Worm (Caenorhabditis elegans): ENCODE results near the gene F21A3.4.

The F21A3.4 gene

ce11 chrV:15553869-15554268 is 17.4 kb downstream of the F21A3.4 start (continued):
- TF ChIP-seq F10B5.3 (tag; optimal IDR thresholded peaks at IDR 0.05) (no peak), snpc-1.2 (GFP tag; IDR thresholded peaks at IDR 0.05) (peak; percentile 72; the same call in 1 of the 2 replicates), set-16 (GFP tag; IDR thresholded peaks at IDR 0.05) (no peak)

DNA sequence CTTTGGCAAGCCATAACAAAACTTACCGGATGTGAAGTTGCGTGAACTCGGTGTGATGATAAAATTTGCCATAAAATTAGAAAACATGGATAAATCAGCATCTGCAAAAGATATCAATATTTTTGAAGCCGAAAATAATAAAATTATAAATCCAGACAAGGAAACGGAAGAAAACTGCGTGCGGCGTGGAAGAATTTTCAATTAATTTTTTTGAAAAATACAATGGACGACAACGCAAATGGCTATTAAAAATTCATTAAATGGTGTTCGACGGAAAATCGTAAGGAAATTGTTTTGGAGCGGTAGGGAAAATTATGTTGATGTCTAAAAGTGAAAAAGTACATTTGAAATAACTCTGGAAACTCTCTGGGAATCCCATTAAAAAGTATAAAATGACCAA is 22.6 kb downstream of the F21A3.4 start, which contains the start of gene acr-18:
Gene acr-18, minus strand, starts transcription at position 101 of the 400 bp plus-strand sequence.
- TF ChIP-seq duxl-1 (tag; optimal IDR thresholded peaks at IDR 0.05; ENCODE audit: poor library complexity) (no peak), zip-2 (tag; optimal IDR thresholded peaks at IDR 0.05) (no peak), snpc-1.2 (GFP tag; IDR thresholded peaks at IDR 0.05) (no peak), jun-1 (tag; optimal IDR thresholded peaks at IDR 0.05) (no peak), mdt-29 (GFP tag; IDR thresholded peaks at IDR 0.05) (no peak), ztf-7 (tag; optimal IDR thresholded peaks at IDR 0.05) (no peak), F10B5.3 (tag; optimal IDR thresholded peaks at IDR 0.05) (no peak), nhr-6 (tag; optimal IDR thresholded peaks at IDR 0.05) (no peak)

DNA sequence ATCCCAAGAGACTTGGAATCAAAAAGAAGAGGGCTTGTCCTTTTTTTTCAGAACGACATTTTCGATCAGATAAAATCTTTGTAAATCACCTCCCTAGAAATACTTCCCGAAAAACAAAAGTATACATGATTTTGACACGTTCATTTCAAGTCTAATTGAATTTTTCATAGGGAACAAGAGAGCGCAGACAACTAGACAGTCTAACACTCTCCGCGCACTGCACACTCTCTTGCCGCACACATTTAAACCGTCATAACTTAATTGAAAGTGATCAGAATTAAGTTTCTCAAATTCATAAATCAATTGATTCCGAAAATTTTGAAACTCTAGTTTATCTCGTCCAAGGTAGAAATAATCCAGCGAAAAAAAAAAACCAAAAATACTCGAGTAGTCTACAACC is 23.3 kb downstream of the F21A3.4 start:
- TF ChIP-seq F44E2.7 (GFP tag; IDR thresholded peaks at IDR 0.05) (no peak), zfp-2 (tag; optimal IDR thresholded peaks at IDR 0.05) (no peak), mdt-29 (GFP tag; IDR thresholded peaks at IDR 0.05) (no peak), daf-16 (GFP tag; optimal IDR thresholded peaks at IDR 0.05) (no peak), daf-16 (tag; optimal IDR thresholded peaks at IDR 0.05) (no peak), F37D6.2 (tag; optimal IDR thresholded peaks at IDR 0.05) (no peak), egl-43 (GFP tag; IDR thresholded peaks at IDR 0.05) (no peak), aha-1 (tag) (peak; percentile 56), madf-5 (GFP tag; IDR thresholded peaks at IDR 0.05) (no peak), ztf-11 (tag; optimal IDR thresholded peaks at IDR 0.05) (no peak), unc-62 (GFP tag; optimal IDR thresholded peaks at IDR 0.05 in 1 of 2) (peak in 1 of 2 experiments; percentile 81), unc-62 (tag; optimal IDR thresholded peaks at IDR 0.05) (no peak), nhr-11 (tag; optimal IDR thresholded peaks at IDR 0.05) (no peak), ces-1 (GFP tag; optimal IDR thresholded peaks at IDR 0.05) (no peak), lin-29 (GFP tag; IDR thresholded peaks at IDR 0.05) (no peak), ztf-7 (tag; optimal IDR thresholded peaks at IDR 0.05) (no peak), Y48G9A.11 (GFP tag; IDR thresholded peaks at IDR 0.05) (no peak), nhr-6 (tag; optimal IDR thresholded peaks at IDR 0.05) (no peak)

DNA sequence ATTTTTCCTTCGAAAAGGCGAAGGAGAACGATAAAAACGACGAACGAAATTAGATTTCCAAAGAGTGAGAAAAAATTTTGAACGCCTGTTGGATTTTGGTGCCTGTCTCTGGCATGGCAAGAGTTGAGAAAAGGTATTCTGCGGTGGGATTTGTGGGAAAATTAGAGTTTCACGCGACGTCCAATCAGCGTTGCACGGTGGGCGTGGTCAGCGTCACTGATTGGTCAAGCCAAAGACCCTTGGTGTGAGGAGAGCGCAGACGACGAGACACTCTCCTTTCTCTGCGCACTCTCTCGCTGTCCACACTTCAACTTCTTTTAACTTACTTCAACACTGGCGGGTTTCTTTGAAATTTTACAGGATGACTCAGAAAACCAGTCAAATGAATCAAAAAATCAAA is 26.1 kb downstream of the F21A3.4 start:
- TF ChIP-seq set-16 (GFP tag; IDR thresholded peaks at IDR 0.05) (no peak), lin-1 (GFP tag; IDR thresholded peaks at IDR 0.05) (no peak), jun-1 (tag; optimal IDR thresholded peaks at IDR 0.05) (no peak), lin-29 (GFP tag; IDR thresholded peaks at IDR 0.05) (no peak)

DNA sequence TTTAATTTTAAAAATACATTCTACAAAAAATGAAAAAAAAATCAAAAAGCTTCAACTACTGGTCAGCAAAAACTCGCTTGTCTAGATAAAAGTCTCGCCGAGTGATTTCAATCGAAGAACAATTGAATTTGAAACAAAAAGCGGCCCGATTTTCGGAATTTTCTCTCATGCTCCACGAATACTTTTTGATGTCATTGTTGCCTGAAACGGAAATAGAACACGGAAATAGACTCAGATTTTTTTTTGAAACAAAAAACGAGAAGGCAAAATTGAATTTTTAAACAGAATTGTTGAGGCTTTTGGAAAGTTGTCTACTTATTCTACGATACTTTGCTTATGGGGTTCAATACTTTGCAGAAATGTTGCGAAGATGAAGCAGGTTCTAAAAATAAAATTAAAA is 27.1 kb downstream of the F21A3.4 start:
- TF ChIP-seq unc-62 (GFP tag; optimal IDR thresholded peaks at IDR 0.05 in 1 of 2) (peak in 1 of 2 experiments; percentile 30), unc-62 (tag; optimal IDR thresholded peaks at IDR 0.05) (no peak), fkh-10 (GFP tag; optimal IDR thresholded peaks at IDR 0.05) (peak; percentile 74), ctbp-1 (GFP tag; IDR thresholded peaks at IDR 0.05) (no peak)

DNA sequence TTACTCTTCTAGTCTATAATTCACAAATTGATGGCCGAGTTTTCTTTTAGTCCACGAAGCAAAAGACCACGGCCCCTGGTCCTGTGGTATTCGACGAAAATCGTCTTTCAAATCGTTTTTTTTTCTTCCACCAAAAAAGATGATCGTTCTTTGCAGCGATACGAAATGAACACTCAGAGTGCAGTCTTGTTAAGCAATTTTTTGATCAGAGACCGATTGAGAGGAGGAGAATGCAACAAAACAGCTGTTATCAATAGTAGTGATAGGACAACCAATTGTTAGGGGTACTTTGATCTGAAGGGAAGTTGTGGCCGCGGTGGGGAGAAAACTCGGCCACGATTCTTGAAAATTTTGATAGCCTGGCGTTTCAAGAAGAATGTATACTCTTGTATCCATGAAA is 27.6 kb downstream of the F21A3.4 start:
- peak in 1 of 2 experiments; percentile 48 for TF ChIP-seq daf-16 (GFP tag; optimal IDR thresholded peaks at IDR 0.05)
- peak; percentile 82 for TF ChIP-seq daf-16 (tag; optimal IDR thresholded peaks at IDR 0.05)
- TF ChIP-seq dmd-9 (GFP tag; IDR thresholded peaks at IDR 0.05), result no peak
- peak; percentile 34 for TF ChIP-seq nhr-10 (tag; optimal IDR thresholded peaks at IDR 0.05)
- no peak for TF ChIP-seq R02D3.7 (tag; optimal IDR thresholded peaks at IDR 0.05)
- no peak for TF ChIP-seq set-16 (GFP tag; IDR thresholded peaks at IDR 0.05)
- peak; percentile 53 for TF ChIP-seq mep-1 (tag; optimal IDR thresholded peaks at IDR 0.05)
- no peak for TF ChIP-seq zag-1 (tag; optimal IDR thresholded peaks at IDR 0.05)
- TF ChIP-seq aha-1 (tag), result peak; percentile 25
- TF ChIP-seq ZK337.2 (GFP tag; IDR thresholded peaks at IDR 0.05), result no peak
- TF ChIP-seq F26F4.8 (GFP tag; conservative IDR thresholded peaks at IDR 0.05), result no peak
- TF ChIP-seq nhr-77 (tag; optimal IDR thresholded peaks at IDR 0.05), result peak; percentile 68
- peak; percentile 81 for TF ChIP-seq dmd-6 (GFP tag; IDR thresholded peaks at IDR 0.05)
- no peak for TF ChIP-seq F37D6.2 (tag; optimal IDR thresholded peaks at IDR 0.05)
- no peak for TF ChIP-seq D1046.2 (GFP tag; IDR thresholded peaks at IDR 0.05)
- no peak for TF ChIP-seq saeg-2 (GFP tag; IDR thresholded peaks at IDR 0.05)
- no peak for TF ChIP-seq tag-97 (GFP tag; IDR thresholded peaks at IDR 0.05)
- peak; percentile 69 for TF ChIP-seq nhr-48 (tag; optimal IDR thresholded peaks at IDR 0.05)
- TF ChIP-seq sdz-12 (GFP tag; optimal IDR thresholded peaks at IDR 0.05), result no peak
- no peak for TF ChIP-seq ama-1 (optimal IDR thresholded peaks at IDR 0.05)
- no peak for TF ChIP-seq zip-2 (tag; optimal IDR thresholded peaks at IDR 0.05)
- no peak for TF ChIP-seq lim-7 (GFP tag; IDR thresholded peaks at IDR 0.05)
- TF ChIP-seq ceh-20 (GFP tag; IDR thresholded peaks at IDR 0.05), result no peak
